Worm (Caenorhabditis elegans) whole organism, late embryonic: Measurements from ENCODE around the gene spp-31.
A peak's percentile ranks its signal among the peaks of the same experiment; 100 is the strongest.

Source experiments
- C08G9.2 ChIP-seq: sonication (generic microtip); optimal IDR thresholded peaks from 2 replicates; lab custom pipeline; 2016; ENCODE audit warnings: mild to moderate bottlenecking, missing genetic modification characterization, moderate library complexity, missing compliant biosample characterization
- ceh-22 ChIP-seq: sonication (generic microtip); optimal IDR thresholded peaks from 2 replicates; lab custom pipeline; 2017; ENCODE audit warnings: missing biosample characterization, missing genetic modification characterization
- ceh-24 ChIP-seq: sonication (generic microtip); optimal IDR thresholded peaks from 2 replicates; lab custom pipeline; 2016; ENCODE audit warnings: mild to moderate bottlenecking, missing genetic modification characterization, missing compliant biosample characterization
- ceh-6 ChIP-seq: fragments of 200-800 bp; sonication (Bioruptor generic); optimal IDR thresholded peaks from 2 replicates; lab custom pipeline; 2018; ENCODE audit warnings: mild to moderate bottlenecking, missing genetic modification characterization, missing compliant biosample characterization
- dmd-4 ChIP-seq: sonication (generic microtip); optimal IDR thresholded peaks from 2 replicates; lab custom pipeline; 2016; ENCODE audit warnings: borderline replicate concordance, missing genetic modification characterization, missing compliant biosample characterization
- nfya-1 ChIP-seq: sonication (generic microtip); optimal IDR thresholded peaks from 2 replicates; lab custom pipeline; 2017; ENCODE audit warnings: missing genetic modification characterization, mild to moderate bottlenecking, missing compliant biosample characterization, antibody characterized with exemption, moderate library complexity
- pha-4 ChIP-seq: fragments of 150-350 bp; optimal IDR thresholded peaks from 2 replicates; lab custom pipeline; 2018; ENCODE audit warnings: missing biosample characterization, missing genetic modification reagents, missing genetic modification characterization

- no peak for TF ChIP-seq ceh-22 (tag; lab: Kevin White, UChicago)
- TF ChIP-seq nfya-1 (tag; lab: Kevin White, UChicago): no peak
- peak; percentile 41 for TF ChIP-seq ceh-6 (GFP tag; lab: Kevin White, UChicago)
- TF ChIP-seq C08G9.2: no peak
- TF ChIP-seq pha-4: no peak
- no peak for TF ChIP-seq ceh-24
- no peak for TF ChIP-seq dmd-4
Measured at ce11 chrIV:1377699-1378098, 28.7 kb upstream of the spp-31 start.
